Worm (Caenorhabditis elegans) whole organism, young adult: ENCODE results near the gene coq-5.

Experiments used
- B0019.2 ChIP-seq: fragments of 200-800 bp; sonication (Bioruptor generic); conservative IDR thresholded peaks from 2 replicates; pipeline ENCODE4 v1.3.6; 2022; ENCODE audit warnings: missing genetic modification reagents, missing genetic modification characterization, missing compliant biosample characterization
- B0336.3 ChIP-seq: fragments of 200-800 bp; sonication (Bioruptor generic); IDR thresholded peaks from 2 replicates; pipeline ENCODE4 v1.3.6; 2022; ENCODE audit warnings: missing genetic modification characterization, missing compliant biosample characterization
- F22D6.2 ChIP-seq: sonication (generic microtip); optimal IDR thresholded peaks from 2 replicates; lab custom pipeline; 2016; ENCODE audit warnings: mild to moderate bottlenecking, missing genetic modification characterization, missing compliant biosample characterization
- F33H1.4 ChIP-seq: fragments of 200-800 bp; sonication (Bioruptor generic); IDR thresholded peaks from 2 replicates; pipeline ENCODE4 v1.3.6; 2022; ENCODE audit warnings: missing genetic modification reagents, missing genetic modification characterization, missing compliant biosample characterization
- K12H6.12 ChIP-seq: fragments of 200-800 bp; sonication (Bioruptor generic); optimal IDR thresholded peaks from 2 replicates; lab custom pipeline; 2018; ENCODE audit warnings: mild to moderate bottlenecking, missing genetic modification characterization, missing compliant biosample characterization
- T07F8.4 ChIP-seq: sonication (generic microtip); optimal IDR thresholded peaks from 2 replicates; lab custom pipeline; 2016; ENCODE audit warnings: mild to moderate bottlenecking, missing genetic modification characterization, moderate library complexity, missing compliant biosample characterization
- Y53F4B.3 ChIP-seq: fragments of 200-800 bp; sonication (Bioruptor generic); IDR thresholded peaks from 2 replicates; pipeline ENCODE4 v1.3.6; 2022; ENCODE audit warnings: missing genetic modification reagents, missing genetic modification characterization, missing compliant biosample characterization
- athp-1 ChIP-seq: sonication (generic microtip); optimal IDR thresholded peaks from 2 replicates; lab custom pipeline; 2017; ENCODE audit warnings: mild to moderate bottlenecking, missing genetic modification characterization, missing compliant biosample characterization
- ccch-3 ChIP-seq: fragments of 200-800 bp; sonication (Bioruptor generic); optimal IDR thresholded peaks from 2 replicates; lab custom pipeline; 2018; ENCODE audit warnings: mild to moderate bottlenecking, missing genetic modification characterization, missing compliant biosample characterization
- ceh-58 ChIP-seq: fragments of 200-800 bp; sonication (Bioruptor generic); IDR thresholded peaks from 2 replicates; pipeline ENCODE4 v1.3.6; 2022; ENCODE audit warnings: missing genetic modification characterization, missing compliant biosample characterization
- ceh-91 ChIP-seq: fragments of 200-800 bp; sonication (Bioruptor generic); IDR thresholded peaks from 2 replicates; pipeline ENCODE4 v1.3.6; 2022; ENCODE audit warnings: missing genetic modification reagents, missing genetic modification characterization, missing compliant biosample characterization
- efl-1 ChIP-seq: fragments of 150-350 bp; optimal IDR thresholded peaks from 2 replicates; lab custom pipeline; 2014; ENCODE audit warnings: missing biosample characterization, missing genetic modification reagents, missing genetic modification characterization
- ekl-4 ChIP-seq: fragments of 200-800 bp; sonication (Bioruptor generic); IDR thresholded peaks from 2 replicates; pipeline ENCODE4 v1.3.6; 2022; ENCODE audit warnings: missing genetic modification reagents, missing genetic modification characterization, missing compliant biosample characterization
- hlh-12 ChIP-seq: sonication (generic microtip); optimal IDR thresholded peaks from 2 replicates; lab custom pipeline; 2016; ENCODE audit warnings: missing genetic modification characterization, missing compliant biosample characterization
- hlh-26 ChIP-seq: fragments of 200-800 bp; sonication (Bioruptor generic); conservative IDR thresholded peaks from 2 replicates; pipeline ENCODE4 v1.3.6; 2022; ENCODE audit warnings: missing genetic modification reagents, missing genetic modification characterization, missing compliant biosample characterization
- hmg-1.2 ChIP-seq: fragments of 200-800 bp; sonication (Bioruptor generic); IDR thresholded peaks from 2 replicates; pipeline ENCODE4 v1.3.6; 2022; ENCODE audit warnings: missing genetic modification reagents, missing genetic modification characterization, missing compliant biosample characterization
- hrde-1 ChIP-seq: sonication (generic microtip); optimal IDR thresholded peaks from 2 replicates; lab custom pipeline; 2016; ENCODE audit warnings: missing genetic modification characterization, mild to moderate bottlenecking, missing compliant biosample characterization, moderate library complexity, missing genotype, missing genetic modification reagents, borderline replicate concordance
- lag-1 ChIP-seq: fragments of 200-800 bp; sonication (Bioruptor generic); IDR thresholded peaks from 2 replicates; pipeline ENCODE4 v1.3.6; 2022; ENCODE audit warnings: missing genetic modification reagents, missing genetic modification characterization, missing compliant biosample characterization
- lin-26 ChIP-seq: fragments of 200-800 bp; sonication (Bioruptor generic); IDR thresholded peaks from 2 replicates; pipeline ENCODE4 v1.3.6; 2022; ENCODE audit warnings: missing genetic modification reagents, missing genetic modification characterization, missing compliant biosample characterization
- lsl-1 ChIP-seq: fragments of 200-800 bp; sonication (Bioruptor generic); optimal IDR thresholded peaks from 2 replicates; lab custom pipeline; 2018; ENCODE audit warnings: mild to moderate bottlenecking, missing genetic modification characterization, moderate library complexity, missing compliant biosample characterization
- madf-10 ChIP-seq: sonication (generic microtip); optimal IDR thresholded peaks from 2 replicates; lab custom pipeline; 2016; ENCODE audit warnings: mild to moderate bottlenecking, missing genetic modification characterization, missing compliant biosample characterization
- madf-6 ChIP-seq: fragments of 200-800 bp; sonication (Bioruptor generic); IDR thresholded peaks from 2 replicates; pipeline ENCODE4 v1.3.6; 2022; ENCODE audit warnings: missing genetic modification reagents, missing genetic modification characterization, missing compliant biosample characterization
- madf-8 ChIP-seq: fragments of 200-800 bp; sonication (Bioruptor generic); conservative IDR thresholded peaks from 2 replicates; pipeline ENCODE4 v1.3.6; 2022; ENCODE audit warnings: missing genetic modification reagents, missing genetic modification characterization, missing compliant biosample characterization
- nfyb-1 ChIP-seq: fragments of 200-800 bp; sonication (Bioruptor generic); IDR thresholded peaks from 2 replicates; pipeline ENCODE4 v1.3.6; 2022; ENCODE audit warnings: missing genetic modification reagents, missing genetic modification characterization, missing compliant biosample characterization
- nhr-80 ChIP-seq: sonication (generic microtip); optimal IDR thresholded peaks from 2 replicates; lab custom pipeline; 2016; ENCODE audit warnings: missing genetic modification characterization, missing compliant biosample characterization
- sea-2 ChIP-seq: fragments of 200-800 bp; sonication (Bioruptor generic); IDR thresholded peaks from 2 replicates; pipeline ENCODE4 v1.3.6; 2022; ENCODE audit warnings: missing genetic modification characterization, missing compliant biosample characterization
- snpc-1.1 ChIP-seq: sonication (generic microtip); optimal IDR thresholded peaks from 2 replicates; lab custom pipeline; 2017; ENCODE audit warnings: missing genetic modification characterization, mild to moderate bottlenecking, missing compliant biosample characterization, antibody characterized with exemption, moderate library complexity, missing genotype, missing genetic modification reagents; ENCODE audit not compliant: insufficient read depth
- snpc-4 ChIP-seq, 5 experiments: fragments of 150-350 bp in 1 of 5; sonication (generic microtip) in 4 of 5; optimal IDR thresholded peaks; 2 replicates each; lab custom pipeline; 2014 to 2018; ENCODE audit warnings: missing genetic modification characterization in 5 of 5, missing biosample characterization in 3 of 5, antibody characterized with exemption in 2 of 5, mild to moderate bottlenecking in 2 of 5, missing compliant biosample characterization in 2 of 5, missing genotype in 2 of 5, moderate library complexity in 2 of 5, missing genetic modification reagents in 1 of 5
- somi-1 ChIP-seq: fragments of 200-800 bp; sonication (Bioruptor generic); optimal IDR thresholded peaks from 2 replicates; lab custom pipeline; 2018; ENCODE audit warnings: mild to moderate bottlenecking, missing genetic modification characterization, missing compliant biosample characterization
- tlf-1 ChIP-seq: fragments of 200-800 bp; sonication (Bioruptor generic); optimal IDR thresholded peaks from 2 replicates; lab custom pipeline; 2018; ENCODE audit warnings: mild to moderate bottlenecking, missing genetic modification characterization, missing compliant biosample characterization
- unc-130 ChIP-seq: sonication (generic microtip); optimal IDR thresholded peaks from 2 replicates; lab custom pipeline; 2016; ENCODE audit warnings: missing genetic modification reagents, missing genetic modification characterization, missing compliant biosample characterization
- ztf-26 ChIP-seq: sonication (generic microtip); optimal IDR thresholded peaks from 2 replicates; lab custom pipeline; 2017; ENCODE audit warnings: missing genetic modification characterization, missing compliant biosample characterization

coq-5 gene

DNA sequence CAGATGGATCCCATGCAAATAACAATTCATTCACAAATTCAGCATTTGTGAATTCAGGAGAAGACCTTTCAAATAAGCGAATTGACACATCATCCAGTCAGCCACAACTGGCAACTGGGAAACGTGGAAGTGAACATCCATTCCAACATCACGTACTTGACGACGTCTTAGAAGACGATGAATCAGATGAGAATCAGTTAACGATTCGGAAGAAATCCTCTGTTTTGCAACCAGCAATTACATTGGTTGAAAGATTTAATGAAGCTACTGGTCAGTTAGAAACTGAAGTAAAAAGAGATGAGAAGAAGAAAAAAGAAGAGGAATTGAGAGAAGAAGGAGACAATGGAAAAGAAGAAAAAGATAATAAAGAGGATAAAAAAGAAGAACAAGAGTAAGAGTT is 45.2 kb upstream of the coq-5 start:
- no peak for TF ChIP-seq tlf-1 (GFP tag; lab: Kevin White, UChicago)
- TF ChIP-seq lin-26: no peak
- no peak for TF ChIP-seq ztf-26
- TF ChIP-seq ccch-3 (GFP tag; lab: Kevin White, UChicago): no peak
- TF ChIP-seq snpc-4 (GFP tag; optimal IDR thresholded peaks at IDR 0.05; lab: Kevin White, UChicago): no peak
- TF ChIP-seq snpc-4 (tag; optimal IDR thresholded peaks at IDR 0.05; lab: Kevin White, UChicago): no peak
- no peak for TF ChIP-seq efl-1 (GFP tag; lab: Kevin White, UChicago)
- no peak for TF ChIP-seq madf-6 (GFP tag; lab: Robert Waterston, UW)
- TF ChIP-seq hrde-1 (tag; lab: Kevin White, UChicago): no peak
- TF ChIP-seq T07F8.4 (tag; lab: Kevin White, UChicago): no peak
- TF ChIP-seq snpc-1.1 (tag; lab: Kevin White, UChicago): no peak
- TF ChIP-seq madf-10 (tag; lab: Kevin White, UChicago): no peak
- no peak for TF ChIP-seq hlh-12

DNA sequence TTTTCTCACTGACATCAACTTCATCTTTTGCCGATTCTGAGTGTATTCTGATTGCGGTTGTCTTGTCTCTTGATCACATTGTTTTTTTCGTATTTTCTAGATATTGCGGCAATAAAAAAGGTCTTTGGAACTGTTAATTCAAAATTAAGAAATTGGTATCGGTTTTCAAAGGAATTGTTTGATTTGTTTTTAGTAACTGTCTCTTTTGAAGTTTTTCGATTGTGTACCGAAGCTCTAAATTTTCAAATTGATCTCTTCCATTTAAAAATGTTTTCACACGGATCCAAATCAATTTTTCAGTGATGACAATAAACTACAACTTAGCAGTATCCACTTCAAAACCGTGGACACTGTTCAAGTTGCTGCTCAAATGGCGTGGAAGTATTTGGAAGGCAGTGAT is 42.5 kb upstream of the coq-5 start, which contains the start of gene best-24:
TSS of gene best-24 (plus strand) at position 301 of the 400 bp plus-strand sequence.
- TF ChIP-seq madf-8 (GFP tag; lab: Robert Waterston, UW): no peak

DNA sequence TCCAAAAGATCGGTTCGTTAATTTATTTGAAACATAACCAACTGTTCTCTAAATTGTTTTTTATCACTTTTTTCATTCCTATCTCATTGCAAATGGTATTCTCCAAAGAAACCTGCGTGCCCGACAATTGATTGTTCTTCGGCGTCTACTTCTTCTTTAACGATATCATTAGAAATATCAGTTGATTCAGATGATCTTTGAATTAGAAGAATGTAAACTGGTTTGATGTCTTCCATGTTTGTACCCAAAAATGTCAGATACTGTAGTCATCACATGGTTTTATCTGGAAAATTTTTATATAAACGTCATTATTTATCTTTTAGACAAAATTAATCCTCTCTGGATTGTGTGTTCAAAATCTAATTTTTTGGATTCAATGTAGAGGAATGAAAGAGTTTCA is 39.5 kb upstream of the coq-5 start:
- TF ChIP-seq T07F8.4 (tag; lab: Kevin White, UChicago) (no peak), somi-1 (GFP tag; lab: Kevin White, UChicago) (peak; percentile 19)

DNA sequence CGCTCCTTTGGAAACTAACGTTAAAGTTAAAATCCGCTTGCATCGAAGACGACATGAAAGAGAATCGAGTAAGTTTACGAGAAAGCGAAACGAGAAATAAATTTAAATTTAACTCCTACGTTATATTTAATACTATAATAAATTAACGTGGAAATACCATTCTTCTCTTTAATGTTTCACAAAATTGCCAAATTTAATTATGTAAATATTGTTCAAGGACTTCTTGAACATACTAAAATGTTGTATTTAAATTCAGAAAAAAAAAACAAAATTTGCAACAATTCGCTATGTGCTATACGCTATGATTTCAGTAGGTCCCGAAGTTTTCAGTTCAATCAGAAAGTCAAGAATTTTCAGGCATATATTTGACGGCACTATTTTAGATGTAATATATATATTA is 38.7 kb upstream of the coq-5 start, which contains the start of gene ZK688.10:
TSS of gene ZK688.10 (minus strand) at position 101 of the 400 bp plus-strand sequence.
- TF ChIP-seq unc-130 (GFP tag; lab: Kevin White, UChicago): no peak
- no peak for TF ChIP-seq nfyb-1 (GFP tag; lab: Robert Waterston, UW)
- no peak for TF ChIP-seq lsl-1
- TF ChIP-seq F22D6.2 (tag; lab: Kevin White, UChicago): no peak
- TF ChIP-seq hlh-26: no peak
- no peak for TF ChIP-seq ztf-26
- TF ChIP-seq Y53F4B.3 (GFP tag; lab: Robert Waterston, UW): no peak
- TF ChIP-seq K12H6.12 (tag; lab: Kevin White, UChicago): no peak
- no peak for TF ChIP-seq sea-2 (GFP tag; lab: Robert Waterston, UW)
- no peak for TF ChIP-seq B0336.3 (GFP tag; lab: Robert Waterston, UW)
- no peak for TF ChIP-seq nhr-80 (tag; lab: Kevin White, UChicago)
- TF ChIP-seq ekl-4: no peak
- TF ChIP-seq ceh-58 (GFP tag; lab: Robert Waterston, UW): no peak
- no peak for TF ChIP-seq B0019.2
- TF ChIP-seq athp-1 (tag; lab: Kevin White, UChicago): no peak

DNA sequence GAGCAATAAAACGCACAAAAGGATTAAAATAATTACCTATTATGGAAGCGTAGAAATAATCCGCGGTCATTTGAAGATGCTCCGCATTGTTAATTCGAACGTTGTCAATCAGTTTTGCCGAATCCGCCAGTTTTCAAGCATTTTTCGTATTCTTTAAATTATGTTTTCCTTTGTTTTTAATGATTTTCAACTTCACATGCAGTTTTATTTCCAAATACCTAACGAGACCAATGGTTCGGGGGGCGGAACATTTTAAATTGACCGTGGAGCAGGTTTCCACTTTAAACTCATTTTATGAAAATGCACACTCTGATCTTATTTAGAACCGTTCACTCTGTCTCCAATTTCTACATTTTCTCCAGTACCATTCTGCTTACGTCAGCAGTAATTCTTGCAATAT is 36.5 kb upstream of the coq-5 start, which contains the start of gene ZK688.4:
TSS of gene ZK688.4 (plus strand) at position 301 of the 400 bp plus-strand sequence.
- TF ChIP-seq ztf-26 (no peak), lag-1 (GFP tag; lab: Robert Waterston, UW) (no peak)
- TF ChIP-seq, all 124 proteins: peak for 0

DNA sequence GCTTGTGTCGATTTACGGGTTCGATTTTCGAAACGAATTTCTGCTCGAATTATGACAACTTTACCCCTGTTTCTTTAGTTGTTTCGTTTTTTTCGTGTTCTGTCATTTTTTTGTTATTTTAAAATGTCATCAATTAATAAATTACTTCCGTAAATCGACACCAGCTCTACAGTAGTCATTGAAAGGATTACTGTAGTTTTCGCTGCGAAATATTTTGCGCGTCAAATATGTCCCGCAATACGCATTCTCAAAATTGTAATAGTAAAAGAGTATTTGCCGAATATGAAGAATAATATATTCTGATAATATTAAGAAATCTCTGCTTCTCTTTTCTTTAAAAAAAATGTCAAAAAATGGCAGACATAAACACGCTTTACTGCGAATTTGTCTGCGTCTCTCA is 35.0 kb upstream of the coq-5 start:
- TF ChIP-seq F33H1.4 (GFP tag; lab: Robert Waterston, UW): 0 out of 2 replicates have a peak, but pooled peaks have one; percentile 14
- peak; percentile 55; the same call in 1 of the 2 replicates for TF ChIP-seq ceh-91 (GFP tag; lab: Robert Waterston, UW)
- TF ChIP-seq hmg-1.2 (GFP tag; lab: Robert Waterston, UW): peak; percentile 43; the same call in 1 of the 2 replicates
- TF ChIP-seq lsl-1: peak; percentile 85
- no peak for TF ChIP-seq ccch-3 (GFP tag; lab: Kevin White, UChicago)
